Worm (Caenorhabditis elegans): ENCODE measurements around the gene ugt-7.

ce11 chrV:5038449-5038848, 38.1 kb upstream of the ugt-7 start:
- TF ChIP-seq pqm-1 (tag; optimal IDR thresholded peaks at IDR 0.05) (no peak), pha-4 (tag; optimal IDR thresholded peaks at IDR 0.05) (no peak), sox-4 (tag; optimal IDR thresholded peaks at IDR 0.05) (no peak), unc-86 (tag; optimal IDR thresholded peaks at IDR 0.05) (no peak), F13H6.1 (tag; optimal IDR thresholded peaks at IDR 0.05) (no peak), ama-1 (optimal IDR thresholded peaks at IDR 0.05) (no peak), zip-5 (tag; optimal IDR thresholded peaks at IDR 0.05) (no peak), pat-9 (tag; optimal IDR thresholded peaks at IDR 0.05) (no peak)
